Fruit fly (Drosophila melanogaster) whole organism, embryonic: ENCODE data around the gene RfC3.

ENCODE experiments used
- ATbp ChIP-seq: fragments of 200-800 bp; sonication (Bioruptor generic); optimal IDR thresholded peaks from 2 replicates; lab custom pipeline; 2017; ENCODE audit warnings: missing biosample characterization, mild to moderate bottlenecking, missing genetic modification characterization, missing genetic modification reagents
- Abd-B ChIP-seq: fragments of 200-800 bp; sonication (Bioruptor generic); optimal IDR thresholded peaks from 2 replicates; lab custom pipeline; 2018; ENCODE audit warnings: missing biosample characterization, mild to moderate bottlenecking, missing genetic modification characterization, moderate library complexity
- Atf-2 ChIP-seq: fragments of 200-800 bp; sonication (Bioruptor generic); optimal IDR thresholded peaks from 2 replicates; lab custom pipeline; 2016; ENCODE audit warnings: missing biosample characterization, missing genetic modification characterization
- CG10147 ChIP-seq: fragments of 200-800 bp; sonication (Bioruptor generic); optimal IDR thresholded peaks from 2 replicates; lab custom pipeline; 2019; ENCODE audit warnings: missing biosample characterization, mild to moderate bottlenecking, missing genetic modification characterization, moderate library complexity
- CG10209 ChIP-seq: fragments of 200-800 bp; sonication (Bioruptor generic); optimal IDR thresholded peaks from 3 replicates; lab custom pipeline; 2017; ENCODE audit warnings: missing biosample characterization, mild to moderate bottlenecking, missing genetic modification characterization, missing genetic modification reagents
- CG10462 ChIP-seq: fragments of 200-800 bp; sonication (Bioruptor generic); optimal IDR thresholded peaks from 2 replicates; lab custom pipeline; 2016; ENCODE audit warnings: missing biosample characterization, missing genetic modification characterization
- CG10979 ChIP-seq: fragments of 200-800 bp; sonication (Bioruptor generic); optimal IDR thresholded peaks from 2 replicates; lab custom pipeline; 2018; ENCODE audit warnings: missing biosample characterization, mild to moderate bottlenecking, missing genetic modification characterization, moderate library complexity
- CG11695 ChIP-seq: fragments of 200-800 bp; sonication (Bioruptor generic); IDR thresholded peaks from 3 replicates; pipeline ENCODE4 v1.3.6; 2022; ENCODE audit warnings: missing biosample characterization, missing genetic modification characterization
- CG11696 ChIP-seq: fragments of 200-800 bp; sonication (Bioruptor generic); IDR thresholded peaks from 2 replicates; pipeline ENCODE4 v1.3.6; 2022; ENCODE audit warnings: missing biosample characterization, missing genetic modification characterization
- CG11723 ChIP-seq: fragments of 200-800 bp; sonication (Bioruptor generic); optimal IDR thresholded peaks from 2 replicates; lab custom pipeline; 2017; ENCODE audit warnings: missing biosample characterization, mild to moderate bottlenecking, missing genetic modification characterization
- CG14050 ChIP-seq: fragments of 200-800 bp; sonication (Bioruptor generic); IDR thresholded peaks from 3 replicates; pipeline ENCODE4 v1.3.6; 2022; ENCODE audit warnings: missing biosample characterization, missing genetic modification characterization
- CG14965 ChIP-seq: fragments of 200-800 bp; sonication (Bioruptor generic); optimal IDR thresholded peaks from 2 replicates; lab custom pipeline; 2016; ENCODE audit warnings: missing biosample characterization, missing genetic modification characterization, borderline replicate concordance
- CG15073 ChIP-seq: fragments of 200-800 bp; sonication (Bioruptor generic); optimal IDR thresholded peaks from 2 replicates; lab custom pipeline; 2016; ENCODE audit warnings: missing biosample characterization, missing genetic modification characterization
- CG15696 ChIP-seq: fragments of 200-800 bp; sonication (Bioruptor generic); optimal IDR thresholded peaks from 2 replicates; lab custom pipeline; 2019; ENCODE audit warnings: missing biosample characterization, mild to moderate bottlenecking, missing genetic modification characterization, moderate library complexity
- CG17328 ChIP-seq: fragments of 200-800 bp; sonication (Bioruptor generic); IDR thresholded peaks from 2 replicates; pipeline ENCODE4 v1.3.6; 2022; ENCODE audit warnings: missing biosample characterization, missing genetic modification characterization
- CG17359 ChIP-seq: fragments of 200-800 bp; sonication (Bioruptor generic); optimal IDR thresholded peaks from 3 replicates; lab custom pipeline; 2018; ENCODE audit warnings: missing biosample characterization, mild to moderate bottlenecking, missing genetic modification characterization, moderate library complexity
- CG2712 ChIP-seq: fragments of 200-800 bp; optimal IDR thresholded peaks from 3 replicates; lab custom pipeline; 2019; ENCODE audit warnings: missing biosample characterization, mild to moderate bottlenecking, missing genetic modification characterization, moderate library complexity
- CG2875 ChIP-seq: fragments of 200-800 bp; sonication (Bioruptor generic); optimal IDR thresholded peaks from 2 replicates; lab custom pipeline; 2017; ENCODE audit warnings: missing biosample characterization, mild to moderate bottlenecking, missing genetic modification characterization, missing genetic modification reagents
- CG31388 ChIP-seq: fragments of 200-800 bp; sonication (Bioruptor generic); optimal IDR thresholded peaks from 2 replicates; lab custom pipeline; 2016; ENCODE audit warnings: missing biosample characterization, missing genetic modification characterization
- CG32532 ChIP-seq: fragments of 200-800 bp; sonication (Bioruptor generic); IDR thresholded peaks from 2 replicates; pipeline ENCODE4 v1.3.6; 2022; ENCODE audit warnings: missing biosample characterization, missing genetic modification characterization
- CG33557 ChIP-seq: fragments of 200-800 bp; sonication (Bioruptor generic); optimal IDR thresholded peaks from 2 replicates; lab custom pipeline; 2019; ENCODE audit warnings: missing biosample characterization, mild to moderate bottlenecking, missing genetic modification characterization, moderate library complexity
- CG4617 ChIP-seq: fragments of 200-800 bp; sonication (Bioruptor generic); optimal IDR thresholded peaks from 3 replicates; lab custom pipeline; 2016; ENCODE audit warnings: missing biosample characterization, missing genetic modification characterization, borderline replicate concordance
- CG5180 ChIP-seq: fragments of 200-800 bp; sonication (Bioruptor generic); optimal IDR thresholded peaks from 3 replicates; lab custom pipeline; 2017; ENCODE audit warnings: missing biosample characterization, missing genetic modification characterization, mild to moderate bottlenecking, moderate library complexity, missing genetic modification reagents
- CG6689 ChIP-seq: fragments of 200-800 bp; sonication (Bioruptor generic); IDR thresholded peaks from 2 replicates; pipeline ENCODE4 v1.3.6; 2022; ENCODE audit warnings: missing biosample characterization, missing genetic modification characterization
- CG8359 ChIP-seq: fragments of 200-800 bp; sonication (Bioruptor generic); optimal IDR thresholded peaks from 2 replicates; lab custom pipeline; 2017; ENCODE audit warnings: missing biosample characterization, mild to moderate bottlenecking, missing genetic modification characterization, borderline replicate concordance
- CG9932 ChIP-seq: fragments of 200-800 bp; sonication (Bioruptor generic); IDR thresholded peaks from 2 replicates; pipeline ENCODE4 v1.3.6; 2022; ENCODE audit warnings: missing biosample characterization, missing genetic modification characterization
- Camta ChIP-seq: fragments of 200-800 bp; sonication (Bioruptor generic); optimal IDR thresholded peaks from 2 replicates; lab custom pipeline; 2016; ENCODE audit warnings: missing biosample characterization, missing genetic modification characterization
- Dad ChIP-seq: fragments of 200-800 bp; sonication (Bioruptor generic); optimal IDR thresholded peaks from 3 replicates; lab custom pipeline; 2016; ENCODE audit warnings: missing biosample characterization, missing genetic modification characterization
- Hmr ChIP-seq: fragments of 200-800 bp; sonication (Bioruptor generic); optimal IDR thresholded peaks from 3 replicates; lab custom pipeline; 2017; ENCODE audit warnings: mild to moderate bottlenecking, missing biosample characterization, missing genetic modification reagents, missing genetic modification characterization
- Max ChIP-seq: fragments of 200-800 bp; sonication (Bioruptor generic); optimal IDR thresholded peaks from 2 replicates; lab custom pipeline; 2016; ENCODE audit warnings: missing biosample characterization, mild to moderate bottlenecking, missing genetic modification characterization
- Mes4 ChIP-seq: fragments of 200-800 bp; sonication (Bioruptor generic); optimal IDR thresholded peaks from 2 replicates; lab custom pipeline; 2016; ENCODE audit warnings: missing biosample characterization, missing genetic modification characterization
- Nf-YB ChIP-seq: fragments of 200-800 bp; sonication (Bioruptor generic); optimal IDR thresholded peaks from 3 replicates; lab custom pipeline; 2019; ENCODE audit warnings: missing biosample characterization, mild to moderate bottlenecking, missing genetic modification characterization, moderate library complexity
- Scr ChIP-seq: fragments of 200-800 bp; sonication (Bioruptor generic); IDR thresholded peaks from 2 replicates; pipeline ENCODE4 v1.3.6; 2022; ENCODE audit warnings: missing biosample characterization, missing genetic modification characterization; ENCODE audit not compliant: partially characterized antibody
- Usf ChIP-seq: fragments of 200-800 bp; sonication (Bioruptor generic); optimal IDR thresholded peaks from 2 replicates; lab custom pipeline; 2017; ENCODE audit warnings: missing genotype, missing biosample characterization, missing genetic modification characterization
- ato ChIP-seq: fragments of 200-800 bp; sonication (Bioruptor generic); IDR thresholded peaks from 2 replicates; pipeline ENCODE4 v1.3.6; 2022; ENCODE audit warnings: missing biosample characterization, missing genetic modification characterization; ENCODE audit not compliant: partially characterized antibody
- bab2 ChIP-seq: fragments of 200-800 bp; sonication (Bioruptor generic); optimal IDR thresholded peaks from 2 replicates; lab custom pipeline; 2016; ENCODE audit warnings: missing biosample characterization, missing genetic modification characterization
- bowl ChIP-seq: fragments of 200-800 bp; sonication (Bioruptor generic); IDR thresholded peaks from 2 replicates; pipeline ENCODE4 v1.3.6; 2022; ENCODE audit warnings: missing biosample characterization, missing genetic modification characterization
- br ChIP-seq: fragments of >200 bp; optimal IDR thresholded peaks from 2 replicates; lab custom pipeline; 2017
- cg ChIP-seq: fragments of 200-800 bp; sonication (Bioruptor generic); optimal IDR thresholded peaks from 3 replicates; lab custom pipeline; 2019; ENCODE audit warnings: missing biosample characterization, mild to moderate bottlenecking, missing genetic modification characterization, moderate library complexity
- ewg ChIP-seq: fragments of 200-800 bp; sonication (Bioruptor generic); optimal IDR thresholded peaks from 3 replicates; lab custom pipeline; 2017; ENCODE audit warnings: mild to moderate bottlenecking, missing biosample characterization, missing genetic modification reagents, missing genetic modification characterization
- gsb ChIP-seq: fragments of 200-800 bp; sonication (Bioruptor generic); IDR thresholded peaks from 2 replicates; pipeline ENCODE4 v1.3.6; 2022; ENCODE audit warnings: missing biosample characterization, missing genetic modification characterization
- gt ChIP-seq: fragments of 200-800 bp; sonication (Bioruptor generic); IDR thresholded peaks from 2 replicates; pipeline ENCODE4 v1.3.6; 2022; ENCODE audit warnings: missing biosample characterization, missing genetic modification characterization
- jumu ChIP-seq: fragments of 200-800 bp; sonication (Bioruptor generic); optimal IDR thresholded peaks from 3 replicates; lab custom pipeline; 2016; ENCODE audit warnings: missing biosample characterization, missing genetic modification characterization
- mirr ChIP-seq: fragments of 200-800 bp; sonication (Bioruptor generic); optimal IDR thresholded peaks from 3 replicates; lab custom pipeline; 2018; ENCODE audit warnings: missing biosample characterization, mild to moderate bottlenecking, missing genetic modification characterization
- pnt ChIP-seq: fragments of 200-800 bp; sonication (Bioruptor generic); optimal IDR thresholded peaks from 3 replicates; lab custom pipeline; 2016; ENCODE audit warnings: missing biosample characterization, missing genetic modification characterization
- pum ChIP-seq: fragments of 200-800 bp; sonication (Bioruptor generic); optimal IDR thresholded peaks from 2 replicates; lab custom pipeline; 2016; ENCODE audit warnings: missing biosample characterization, missing genetic modification characterization
- ro ChIP-seq: fragments of 200-800 bp; sonication (Bioruptor generic); IDR thresholded peaks from 2 replicates; pipeline ENCODE4 v1.3.6; 2022; ENCODE audit warnings: missing biosample characterization, missing genetic modification characterization
- sens-2 ChIP-seq: fragments of 200-800 bp; sonication (Bioruptor generic); IDR thresholded peaks from 2 replicates; pipeline ENCODE4 v1.3.6; 2022; ENCODE audit warnings: missing biosample characterization, missing genetic modification characterization
- so ChIP-seq: fragments of 200-800 bp; sonication (Bioruptor generic); IDR thresholded peaks from 3 replicates; pipeline ENCODE4 v1.3.6; 2022; ENCODE audit warnings: missing biosample characterization, missing genetic modification characterization
- tio ChIP-seq: fragments of 200-800 bp; sonication (Bioruptor generic); optimal IDR thresholded peaks from 2 replicates; lab custom pipeline; 2017; ENCODE audit warnings: missing biosample characterization, missing genetic modification characterization, inconsistent platforms
- unpg ChIP-seq: fragments of 200-800 bp; sonication (Bioruptor generic); optimal IDR thresholded peaks from 3 replicates; lab custom pipeline; 2018; ENCODE audit warnings: missing biosample characterization, mild to moderate bottlenecking, missing genetic modification characterization, moderate library complexity

Gene RfC3

DNA sequence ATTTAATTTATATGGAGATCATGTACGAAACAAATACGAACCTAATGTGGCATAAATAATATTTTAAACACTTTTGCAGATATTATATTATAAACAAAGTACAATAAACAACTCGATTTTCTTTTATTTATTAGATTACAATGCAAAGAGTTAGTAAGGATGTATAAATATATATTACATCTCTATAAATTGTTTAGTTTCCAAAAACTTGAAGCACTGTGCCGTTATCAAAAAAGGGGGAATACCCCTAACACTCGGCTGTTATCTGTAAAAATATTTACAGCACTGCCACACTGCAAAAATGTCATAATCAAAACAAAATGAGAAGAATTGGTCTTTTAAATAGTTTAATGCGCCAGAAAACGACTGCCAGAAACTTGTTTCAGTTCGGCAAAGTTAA is 9.5 kb downstream of the RfC3 start, which contains the start of gene CG5188 (continued):
- TF ChIP-seq CG31388 (GFP tag; lab: Kevin White, UChicago), result no peak
- no peak for TF ChIP-seq br (lab: Kevin White, UChicago)
- TF ChIP-seq bab2, result no peak
- no peak for TF ChIP-seq CG10147
- peak; percentile 26; the same call in 1 of the 3 replicates for TF ChIP-seq so
- no peak for TF ChIP-seq Abd-B (GFP tag; lab: Kevin White, UChicago)
- TF ChIP-seq Nf-YB (GFP tag; lab: Kevin White, UChicago), result peak; percentile 7
- TF ChIP-seq ro (GFP tag; lab: Robert Waterston, UW), result no peak
- TF ChIP-seq Usf (GFP tag; lab: Kevin White, UChicago), result no peak
- peak; percentile 64; the same call in 1 of the 2 replicates for TF ChIP-seq CG11696 (GFP tag; lab: Robert Waterston, UW)
- no peak for TF ChIP-seq mirr (GFP tag; lab: Kevin White, UChicago)
- TF ChIP-seq CG15073 (GFP tag; lab: Kevin White, UChicago), result no peak
- no peak for TF ChIP-seq cg (GFP tag; lab: Kevin White, UChicago)
- peak; percentile 17 for TF ChIP-seq pnt
- TF ChIP-seq jumu (GFP tag; lab: Kevin White, UChicago), result peak; percentile 13
- TF ChIP-seq gsb, result no peak
- no peak for TF ChIP-seq CG5180 (GFP tag; lab: Kevin White, UChicago)
- no peak for TF ChIP-seq gt (GFP tag; lab: Robert Waterston, UW)
- TF ChIP-seq CG4617 (GFP tag; lab: Kevin White, UChicago), result peak; percentile 19
- no peak for TF ChIP-seq CG14050 (GFP tag; lab: Robert Waterston, UW)
- TF ChIP-seq ato, result peak; percentile 53; the same call in 1 of the 2 replicates
- TF ChIP-seq CG11695 (GFP tag; lab: Robert Waterston, UW), result peak; percentile 66; the same call in 2 of the 3 replicates
- TF ChIP-seq CG17359 (tag; lab: Kevin White, UChicago), result peak; percentile 60
- TF ChIP-seq CG33557 (GFP tag; lab: Kevin White, UChicago), result no peak
- TF ChIP-seq pum (GFP tag; lab: Kevin White, UChicago), result no peak
- TF ChIP-seq ewg (GFP tag; lab: Kevin White, UChicago), result no peak
- TF ChIP-seq CG11723 (GFP tag; lab: Kevin White, UChicago), result no peak
- TF ChIP-seq CG8359 (GFP tag; lab: Kevin White, UChicago), result no peak
- TF ChIP-seq CG14965 (GFP tag; lab: Kevin White, UChicago), result no peak
- TF ChIP-seq CG32532 (GFP tag; lab: Robert Waterston, UW), result peak; percentile 75
- peak; percentile 54 for TF ChIP-seq unpg (GFP tag; lab: Kevin White, UChicago)
- TF ChIP-seq Max (GFP tag; lab: Kevin White, UChicago), result peak; percentile 40
- TF ChIP-seq Hmr (GFP tag; lab: Kevin White, UChicago), result no peak
- no peak for TF ChIP-seq CG2875
- TF ChIP-seq CG15696 (tag; lab: Kevin White, UChicago), result peak; percentile 17
- no peak for TF ChIP-seq tio (GFP tag; lab: Kevin White, UChicago)
- no peak for TF ChIP-seq ATbp (GFP tag; lab: Kevin White, UChicago)
- TF ChIP-seq CG9932 (GFP tag; lab: Robert Waterston, UW), result peak; percentile 62; the same call in 1 of the 2 replicates
- TF ChIP-seq CG10979, result peak; percentile 52
- peak; percentile 68 for TF ChIP-seq CG17328 (GFP tag; lab: Robert Waterston, UW)
- no peak for TF ChIP-seq Dad
- no peak for TF ChIP-seq sens-2 (GFP tag; lab: Robert Waterston, UW)
- peak; percentile 51 for TF ChIP-seq CG6689 (GFP tag; lab: Robert Waterston, UW)
- no peak for TF ChIP-seq CG10462 (GFP tag; lab: Kevin White, UChicago)
- TF ChIP-seq bowl (GFP tag; lab: Robert Waterston, UW), result no peak
- TF ChIP-seq Camta (GFP tag; lab: Kevin White, UChicago), result peak; percentile 2
- TF ChIP-seq CG2712, result peak; percentile 65
- peak; percentile 47; the same call in 1 of the 2 replicates for TF ChIP-seq Scr (GFP tag; lab: Robert Waterston, UW)
- TF ChIP-seq Mes4 (GFP tag; lab: Kevin White, UChicago), result no peak
- no peak for TF ChIP-seq Atf-2 (GFP tag; lab: Kevin White, UChicago)
- TF ChIP-seq CG10209, result no peak
